Fruit fly (Drosophila melanogaster): Measurements from ENCODE around the gene Cpr64Aa.
A peak's percentile ranks its signal among the peaks of the same experiment; 100 is the strongest.

The Cpr64Aa gene

dm6 chr3L:4232724-4233367, 23.9 kb upstream of the Cpr64Aa start:
- TF ChIP-seq gro (GFP tag; optimal IDR thresholded peaks at IDR 0.05), result peak; percentile 22
- TF ChIP-seq Ets97D (GFP tag; optimal IDR thresholded peaks at IDR 0.05), result peak; percentile 2
- TF ChIP-seq CG10543 (GFP tag; optimal IDR thresholded peaks at IDR 0.05), result no peak
- peak; percentile 37 for TF ChIP-seq lilli (GFP tag; optimal IDR thresholded peaks at IDR 0.05)
- peak; percentile 55 for TF ChIP-seq row (GFP tag; IDR thresholded peaks at IDR 0.05)
- peak; percentile 10 for TF ChIP-seq CG18619 (GFP tag; optimal IDR thresholded peaks at IDR 0.05)
- TF ChIP-seq dmrt11E (tag; optimal IDR thresholded peaks at IDR 0.05), result peak; percentile 36
- peak; percentile 19 for TF ChIP-seq CG8924 (tag; optimal IDR thresholded peaks at IDR 0.05)
- peak; percentile 21 for TF ChIP-seq CG10209 (GFP tag; optimal IDR thresholded peaks at IDR 0.05)
- peak; percentile 30 for TF ChIP-seq grau (tag; optimal IDR thresholded peaks at IDR 0.05)
- TF ChIP-seq CG7786 (GFP tag; optimal IDR thresholded peaks at IDR 0.05), result no peak
- no peak for TF ChIP-seq Myb (GFP tag; optimal IDR thresholded peaks at IDR 0.05)
- peak in 1 of 2 experiments; percentile 16 for TF ChIP-seq dpn (GFP tag; optimal IDR thresholded peaks at IDR 0.05)
- TF ChIP-seq CG31441 (GFP tag; IDR thresholded peaks at IDR 0.05), result peak; percentile 30; the same call in 1 of the 2 replicates
- TF ChIP-seq Opbp (GFP tag; IDR thresholded peaks at IDR 0.05; ENCODE audit: partially characterized antibody), result no peak
- no peak for TF ChIP-seq Ada2b (GFP tag; IDR thresholded peaks at IDR 0.05)
- peak; percentile 12 for TF ChIP-seq D19B (GFP tag; optimal IDR thresholded peaks at IDR 0.05)
- TF ChIP-seq fd96Cb (tag; optimal IDR thresholded peaks at IDR 0.05), result peak; percentile 51
- TF ChIP-seq Med (GFP tag), result peak; percentile 73
- TF ChIP-seq Sox100B (GFP tag; optimal IDR thresholded peaks at IDR 0.05), result peak; percentile 41
- TF ChIP-seq CG7839 (tag; optimal IDR thresholded peaks at IDR 0.05), result peak; percentile 48
- no peak for TF ChIP-seq CG32532 (GFP tag; IDR thresholded peaks at IDR 0.05)
- peak; percentile 2 for TF ChIP-seq org-1 (GFP tag; optimal IDR thresholded peaks at IDR 0.05)
- TF ChIP-seq phol (tag; optimal IDR thresholded peaks at IDR 0.05), result peak; percentile 52
- peak; percentile 50 for TF ChIP-seq Oli (tag; optimal IDR thresholded peaks at IDR 0.05)
- peak; percentile 1 for TF ChIP-seq Blimp-1 (GFP tag; optimal IDR thresholded peaks at IDR 0.05)
- peak; percentile 53 for TF ChIP-seq CG11504 (tag; optimal IDR thresholded peaks at IDR 0.05)
- peak; percentile 48 for TF ChIP-seq CG3281 (GFP tag; optimal IDR thresholded peaks at IDR 0.05)
- TF ChIP-seq gem (tag; optimal IDR thresholded peaks at IDR 0.05), result peak; percentile 59
- peak; percentile 55 for TF ChIP-seq CG7556 (GFP tag; optimal IDR thresholded peaks at IDR 0.05)
- peak; percentile 6 for TF ChIP-seq Xbp1 (GFP tag; optimal IDR thresholded peaks at IDR 0.05)
- peak; percentile 26 for TF ChIP-seq Ssrp (tag; optimal IDR thresholded peaks at IDR 0.05)
- peak; percentile 12 for TF ChIP-seq CG9817 (tag; optimal IDR thresholded peaks at IDR 0.05)
- peak; percentile 10 for TF ChIP-seq CG14710 (tag; optimal IDR thresholded peaks at IDR 0.05)
- peak; percentile 50 for TF ChIP-seq ac (GFP tag; optimal IDR thresholded peaks at IDR 0.05)
- TF ChIP-seq schlank (tag; optimal IDR thresholded peaks at IDR 0.05), result no peak
- no peak for TF ChIP-seq Neu2 (GFP tag; optimal IDR thresholded peaks at IDR 0.05; ENCODE audit: borderline replicate concordance)
- TF ChIP-seq CG2120 (GFP tag; optimal IDR thresholded peaks at IDR 0.05), result peak; percentile 41
- TF ChIP-seq PHDP (tag; optimal IDR thresholded peaks at IDR 0.05), result peak; percentile 22
- peak; percentile 31 for TF ChIP-seq CoRest (tag; optimal IDR thresholded peaks at IDR 0.05)
- peak; percentile 8 for TF ChIP-seq shn (GFP tag; optimal IDR thresholded peaks at IDR 0.05)
- peak; percentile 33 for TF ChIP-seq CG9727 (GFP tag; optimal IDR thresholded peaks at IDR 0.05)
- TF ChIP-seq CG30020 (tag; optimal IDR thresholded peaks at IDR 0.05), result no peak
- TF ChIP-seq Sry-β (GFP tag; optimal IDR thresholded peaks at IDR 0.05), result no peak
- peak; percentile 53 for TF ChIP-seq CG18262 (tag; optimal IDR thresholded peaks at IDR 0.05)
- TF ChIP-seq unpg (GFP tag; optimal IDR thresholded peaks at IDR 0.05), result peak; percentile 21
- no peak for TF ChIP-seq Trl (optimal IDR thresholded peaks at IDR 0.05)
- TF ChIP-seq Trl (GFP tag; optimal IDR thresholded peaks at IDR 0.05), result no peak
- TF ChIP-seq gsb-n (tag; optimal IDR thresholded peaks at IDR 0.05), result peak; percentile 7

Measured in whole organism, embryonic.